Worm (Caenorhabditis elegans) whole organism, early embryonic: Measurements from ENCODE around the gene srx-120.

Source experiments
- B0310.2 ChIP-seq: sonication (generic microtip); optimal IDR thresholded peaks from 2 replicates; lab custom pipeline; 2016; ENCODE audit warnings: mild to moderate bottlenecking, missing genetic modification characterization, missing compliant biosample characterization
- aly-1 ChIP-seq: sonication (generic microtip); optimal IDR thresholded peaks from 2 replicates; lab custom pipeline; 2016; ENCODE audit warnings: missing genetic modification characterization, missing compliant biosample characterization
- ceh-36 ChIP-seq: sonication (generic microtip); optimal IDR thresholded peaks from 2 replicates; lab custom pipeline; 2016; ENCODE audit warnings: missing genetic modification characterization, inconsistent platforms, missing compliant biosample characterization
- flt-1 ChIP-seq: fragments of 200-800 bp; sonication (Bioruptor generic); IDR thresholded peaks from 2 replicates; pipeline ENCODE4 v1.3.6; 2022; ENCODE audit warnings: missing genetic modification characterization, missing compliant biosample characterization
- hmg-4 ChIP-seq: fragments of 200-800 bp; sonication (Bioruptor generic); optimal IDR thresholded peaks from 2 replicates; lab custom pipeline; 2018; ENCODE audit warnings: mild to moderate bottlenecking, missing genetic modification characterization, missing compliant biosample characterization
- hnd-1 ChIP-seq: sonication (generic microtip); optimal IDR thresholded peaks from 2 replicates; lab custom pipeline; 2016; ENCODE audit warnings: missing genetic modification characterization, missing compliant biosample characterization
- pes-1 ChIP-seq: fragments of 200-800 bp; sonication (Bioruptor generic); IDR thresholded peaks from 2 replicates; pipeline ENCODE4 v1.3.6; 2022; ENCODE audit warnings: missing genetic modification reagents, missing genetic modification characterization, missing compliant biosample characterization
- tbx-37 ChIP-seq: fragments of 200-800 bp; sonication (Bioruptor generic); conservative IDR thresholded peaks from 2 replicates; pipeline ENCODE4 v1.3.6; 2022; ENCODE audit warnings: missing genetic modification reagents, missing genetic modification characterization, missing compliant biosample characterization
- tra-4 ChIP-seq: sonication (generic microtip); optimal IDR thresholded peaks from 2 replicates; lab custom pipeline; 2017; ENCODE audit warnings: missing genetic modification characterization, missing compliant biosample characterization

The srx-120 gene

DNA sequence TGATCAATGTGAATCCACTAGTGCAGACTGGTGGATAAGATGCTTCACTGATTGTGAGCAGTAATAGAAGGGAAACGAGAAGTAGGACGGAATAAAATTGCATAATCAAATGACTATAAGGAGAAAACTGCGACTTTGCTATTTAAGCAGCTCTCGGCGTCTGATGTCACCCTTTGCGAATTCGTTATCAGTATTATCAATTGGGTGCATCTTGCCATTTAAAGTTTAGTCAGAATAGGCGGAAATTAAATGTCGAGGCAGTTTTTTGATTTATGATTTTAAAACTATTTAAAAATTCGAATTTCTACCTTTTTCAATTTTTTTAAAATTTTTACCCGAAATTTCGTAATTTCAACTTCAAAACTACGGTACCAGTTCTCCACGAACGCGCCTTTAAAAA is 49.9 kb downstream of the srx-120 start, which contains the start of gene clec-4:
clec-4 (minus strand) TSS at position 162 of the 400 bp plus-strand sequence.
- TF ChIP-seq hnd-1 (tag; lab: Kevin White, UChicago) (no peak), flt-1 (GFP tag; lab: Robert Waterston, UW) (no peak), B0310.2 (no peak), pes-1 (GFP tag; lab: Robert Waterston, UW) (no peak), tbx-37 (GFP tag; lab: Robert Waterston, UW) (no peak), aly-1 (tag; lab: Kevin White, UChicago) (no peak), tra-4 (tag; lab: Kevin White, UChicago) (no peak), ceh-36 (tag; lab: Kevin White, UChicago) (no peak), hmg-4 (GFP tag; lab: Kevin White, UChicago) (no peak)
